Worm (Caenorhabditis elegans) whole organism, young adult: Measurements from ENCODE around the gene Y54G2A.13.

ENCODE experiments used
- B0035.1 ChIP-seq: sonication (generic microtip); optimal IDR thresholded peaks from 2 replicates; lab custom pipeline; 2016; ENCODE audit warnings: missing genetic modification characterization, mild to moderate bottlenecking, missing compliant biosample characterization, missing genotype, missing genetic modification reagents
- B0336.3 ChIP-seq: fragments of 200-800 bp; sonication (Bioruptor generic); IDR thresholded peaks from 2 replicates; pipeline ENCODE4 v1.3.6; 2022; ENCODE audit warnings: missing genetic modification characterization, missing compliant biosample characterization
- D2030.7 ChIP-seq: fragments of 200-800 bp; sonication (Bioruptor generic); IDR thresholded peaks from 2 replicates; pipeline ENCODE4 v1.3.6; 2022; ENCODE audit warnings: missing genetic modification reagents, missing genetic modification characterization, missing compliant biosample characterization
- F37B4.10 ChIP-seq: fragments of 200-800 bp; sonication (Bioruptor generic); IDR thresholded peaks from 2 replicates; pipeline ENCODE4 v1.3.6; 2022; ENCODE audit warnings: missing genetic modification characterization, missing compliant biosample characterization
- F57A8.1 ChIP-seq: fragments of 200-800 bp; sonication (Bioruptor generic); optimal IDR thresholded peaks from 2 replicates; lab custom pipeline; 2018; ENCODE audit warnings: mild to moderate bottlenecking, missing genetic modification characterization, moderate library complexity, missing compliant biosample characterization
- F57C9.4 ChIP-seq: sonication (generic microtip); optimal IDR thresholded peaks from 2 replicates; lab custom pipeline; 2017; ENCODE audit warnings: mild to moderate bottlenecking, missing genetic modification characterization, missing compliant biosample characterization
- K11D2.4 ChIP-seq: fragments of 200-800 bp; sonication (Bioruptor generic); IDR thresholded peaks from 2 replicates; pipeline ENCODE4 v1.3.6; 2022; ENCODE audit warnings: missing genetic modification reagents, missing genetic modification characterization, missing compliant biosample characterization
- T26A5.8 ChIP-seq: sonication (generic microtip); optimal IDR thresholded peaks from 2 replicates; lab custom pipeline; 2016; ENCODE audit warnings: missing genetic modification characterization, missing compliant biosample characterization
- Y67H2A.10 ChIP-seq: fragments of 200-800 bp; sonication (Bioruptor generic); conservative IDR thresholded peaks from 2 replicates; pipeline ENCODE4 v1.3.6; 2022; ENCODE audit warnings: missing genetic modification reagents, missing genetic modification characterization, missing compliant biosample characterization
- Y95B8A.8 ChIP-seq: fragments of 200-800 bp; sonication (Bioruptor generic); IDR thresholded peaks from 2 replicates; pipeline ENCODE4 v1.3.6; 2022; ENCODE audit warnings: missing genetic modification reagents, missing genetic modification characterization, missing compliant biosample characterization
- akir-1 ChIP-seq: fragments of 200-800 bp; sonication (Bioruptor generic); optimal IDR thresholded peaks from 2 replicates; lab custom pipeline; 2018; ENCODE audit warnings: mild to moderate bottlenecking, missing genetic modification characterization, moderate library complexity, missing compliant biosample characterization
- ama-1 ChIP-seq, 3 experiments: fragments of 150-350 bp in 1 of 3; sonication (generic microtip) in 2 of 3; optimal IDR thresholded peaks; 2 replicates each; lab custom pipeline; 2014 to 2018; ENCODE audit warnings: missing biosample characterization in 2 of 3, missing genetic modification characterization in 2 of 3, missing genetic modification reagents in 2 of 3
- atf-7 ChIP-seq: sonication (generic microtip); optimal IDR thresholded peaks from 2 replicates; lab custom pipeline; 2017; ENCODE audit warnings: mild to moderate bottlenecking, missing genetic modification characterization, missing compliant biosample characterization
- attf-5 ChIP-seq: fragments of 200-800 bp; sonication (Bioruptor generic); optimal IDR thresholded peaks from 2 replicates; lab custom pipeline; 2018; ENCODE audit warnings: mild to moderate bottlenecking, missing genetic modification characterization, missing compliant biosample characterization
- bed-1 ChIP-seq: fragments of 200-800 bp; sonication (Bioruptor generic); IDR thresholded peaks from 2 replicates; pipeline ENCODE4 v1.3.6; 2022; ENCODE audit warnings: missing genetic modification reagents, missing genetic modification characterization, missing compliant biosample characterization
- bed-2 ChIP-seq: fragments of 200-800 bp; sonication (Bioruptor generic); IDR thresholded peaks from 2 replicates; pipeline ENCODE4 v1.3.6; 2022; ENCODE audit warnings: missing genetic modification reagents, missing genetic modification characterization, missing compliant biosample characterization
- ceh-100 ChIP-seq: fragments of 200-800 bp; sonication (Bioruptor generic); IDR thresholded peaks from 2 replicates; pipeline ENCODE4 v1.3.6; 2022; ENCODE audit warnings: missing genetic modification reagents, missing genetic modification characterization, missing compliant biosample characterization
- ceh-27 ChIP-seq: fragments of 200-800 bp; sonication (Bioruptor generic); optimal IDR thresholded peaks from 2 replicates; lab custom pipeline; 2018; ENCODE audit warnings: mild to moderate bottlenecking, missing genetic modification characterization, moderate library complexity, missing compliant biosample characterization
- chd-7 ChIP-seq: sonication (generic microtip); optimal IDR thresholded peaks from 2 replicates; lab custom pipeline; 2016; ENCODE audit warnings: mild to moderate bottlenecking, missing genetic modification characterization, moderate library complexity, missing compliant biosample characterization
- die-1 ChIP-seq: sonication (generic microtip); optimal IDR thresholded peaks from 2 replicates; lab custom pipeline; 2016; ENCODE audit warnings: missing genotype, mild to moderate bottlenecking, missing genetic modification characterization, missing compliant biosample characterization
- dox-1 ChIP-seq: fragments of 200-800 bp; sonication (Bioruptor generic); IDR thresholded peaks from 2 replicates; pipeline ENCODE4 v1.3.6; 2022; ENCODE audit warnings: missing genetic modification reagents, missing genetic modification characterization, missing compliant biosample characterization
- egrh-3 ChIP-seq: fragments of 200-800 bp; sonication (Bioruptor generic); IDR thresholded peaks from 2 replicates; pipeline ENCODE4 v1.3.6; 2022; ENCODE audit warnings: missing genetic modification reagents, missing genetic modification characterization, missing compliant biosample characterization
- ekl-4 ChIP-seq: fragments of 200-800 bp; sonication (Bioruptor generic); IDR thresholded peaks from 2 replicates; pipeline ENCODE4 v1.3.6; 2022; ENCODE audit warnings: missing genetic modification reagents, missing genetic modification characterization, missing compliant biosample characterization
- gei-17 ChIP-seq: fragments of 200-800 bp; sonication (Bioruptor generic); optimal IDR thresholded peaks from 2 replicates; lab custom pipeline; 2018; ENCODE audit warnings: mild to moderate bottlenecking, missing genetic modification characterization, missing compliant biosample characterization
- hmg-20 ChIP-seq: fragments of 200-800 bp; sonication (Bioruptor generic); IDR thresholded peaks from 2 replicates; pipeline ENCODE4 v1.3.6; 2022; ENCODE audit warnings: missing genetic modification reagents, missing genetic modification characterization, missing compliant biosample characterization
- lag-1 ChIP-seq: fragments of 200-800 bp; sonication (Bioruptor generic); IDR thresholded peaks from 2 replicates; pipeline ENCODE4 v1.3.6; 2022; ENCODE audit warnings: missing genetic modification reagents, missing genetic modification characterization, missing compliant biosample characterization
- let-526 ChIP-seq: fragments of 200-800 bp; sonication (Bioruptor generic); IDR thresholded peaks from 2 replicates; pipeline ENCODE4 v1.3.6; 2022; ENCODE audit warnings: missing genetic modification reagents, missing genetic modification characterization, missing compliant biosample characterization
- lin-40 ChIP-seq: sonication (generic microtip); optimal IDR thresholded peaks from 2 replicates; lab custom pipeline; 2016; ENCODE audit warnings: missing genetic modification characterization, mild to moderate bottlenecking, missing compliant biosample characterization, missing genotype, missing genetic modification reagents
- madf-3 ChIP-seq: fragments of 200-800 bp; sonication (Bioruptor generic); IDR thresholded peaks from 2 replicates; pipeline ENCODE4 v1.3.6; 2022; ENCODE audit warnings: missing genetic modification reagents, missing genetic modification characterization, missing compliant biosample characterization
- nfya-1 ChIP-seq: sonication (generic microtip); optimal IDR thresholded peaks from 2 replicates; lab custom pipeline; 2017; ENCODE audit warnings: antibody characterized with exemption, missing compliant biosample characterization, missing genetic modification characterization, borderline replicate concordance; ENCODE audit not compliant: insufficient read depth
- nfya-2 ChIP-seq: fragments of 200-800 bp; sonication (Bioruptor generic); IDR thresholded peaks from 2 replicates; pipeline ENCODE4 v1.3.6; 2022; ENCODE audit warnings: missing genetic modification reagents, missing genetic modification characterization, missing compliant biosample characterization
- nfyb-1 ChIP-seq: fragments of 200-800 bp; sonication (Bioruptor generic); IDR thresholded peaks from 2 replicates; pipeline ENCODE4 v1.3.6; 2022; ENCODE audit warnings: missing genetic modification reagents, missing genetic modification characterization, missing compliant biosample characterization
- nhr-120 ChIP-seq: fragments of 200-800 bp; sonication (Bioruptor generic); IDR thresholded peaks from 2 replicates; pipeline ENCODE4 v1.3.6; 2022; ENCODE audit warnings: missing genetic modification characterization, missing compliant biosample characterization
- pbrm-1 ChIP-seq: fragments of 200-800 bp; sonication (Bioruptor generic); IDR thresholded peaks from 2 replicates; pipeline ENCODE4 v1.3.6; 2022; ENCODE audit warnings: missing genetic modification reagents, missing genetic modification characterization, missing compliant biosample characterization
- pha-4 ChIP-seq: fragments of 150-350 bp; sonication (generic microtip); optimal IDR thresholded peaks from 2 replicates; lab custom pipeline; 2014; ENCODE audit warnings: missing biosample characterization, missing genetic modification reagents, missing genetic modification characterization
- repo-1 ChIP-seq: sonication (generic microtip); optimal IDR thresholded peaks from 2 replicates; lab custom pipeline; 2017; ENCODE audit warnings: mild to moderate bottlenecking, missing genetic modification characterization, missing compliant biosample characterization
- snpc-1.1 ChIP-seq: sonication (generic microtip); optimal IDR thresholded peaks from 2 replicates; lab custom pipeline; 2017; ENCODE audit warnings: missing genetic modification characterization, mild to moderate bottlenecking, missing compliant biosample characterization, antibody characterized with exemption, moderate library complexity, missing genotype, missing genetic modification reagents; ENCODE audit not compliant: insufficient read depth
- somi-1 ChIP-seq: fragments of 200-800 bp; sonication (Bioruptor generic); optimal IDR thresholded peaks from 2 replicates; lab custom pipeline; 2018; ENCODE audit warnings: mild to moderate bottlenecking, missing genetic modification characterization, missing compliant biosample characterization
- unc-130 ChIP-seq: sonication (generic microtip); optimal IDR thresholded peaks from 2 replicates; lab custom pipeline; 2016; ENCODE audit warnings: missing genetic modification reagents, missing genetic modification characterization, missing compliant biosample characterization
- zfh-2 ChIP-seq: fragments of 200-800 bp; sonication (Bioruptor generic); conservative IDR thresholded peaks from 2 replicates; pipeline ENCODE4 v1.3.6; 2022; ENCODE audit warnings: missing genetic modification reagents, missing genetic modification characterization, missing compliant biosample characterization
- zim-3 ChIP-seq: sonication (generic microtip); optimal IDR thresholded peaks from 2 replicates; lab custom pipeline; 2017; ENCODE audit warnings: mild to moderate bottlenecking, missing genetic modification characterization, moderate library complexity, missing compliant biosample characterization
- ztf-18 ChIP-seq: sonication (generic microtip); optimal IDR thresholded peaks from 2 replicates; lab custom pipeline; 2016; ENCODE audit warnings: missing genotype, mild to moderate bottlenecking, missing genetic modification characterization, missing compliant biosample characterization
- ztf-26 ChIP-seq: sonication (generic microtip); optimal IDR thresholded peaks from 2 replicates; lab custom pipeline; 2017; ENCODE audit warnings: missing genetic modification characterization, missing compliant biosample characterization
- ztf-28 ChIP-seq: fragments of 200-800 bp; sonication (Bioruptor generic); IDR thresholded peaks from 2 replicates; pipeline ENCODE4 v1.3.6; 2022; ENCODE audit warnings: missing genetic modification reagents, missing genetic modification characterization, missing compliant biosample characterization

The Y54G2A.13 gene

ce11 chrIV:2774500-2774899 lies 45.0 kb downstream of the Y54G2A.13 start (continued):
- TF ChIP-seq ztf-18: peak; percentile 22
- peak; percentile 83 for TF ChIP-seq ekl-4 (GFP tag; lab: Robert Waterston, UW)
- TF ChIP-seq T26A5.8 (tag; lab: Kevin White, UChicago): no peak
- 0 out of 2 replicates have a peak, but pooled peaks have one; percentile 56 for TF ChIP-seq madf-3
- no peak for TF ChIP-seq lag-1 (GFP tag; lab: Robert Waterston, UW)
- TF ChIP-seq dox-1 (GFP tag; lab: Robert Waterston, UW): peak; percentile 65
- no peak for TF ChIP-seq die-1 (tag; lab: Kevin White, UChicago)
- TF ChIP-seq Y95B8A.8 (GFP tag; lab: Robert Waterston, UW): 0 out of 2 replicates have a peak, but pooled peaks have one; percentile 25
- no peak for TF ChIP-seq hmg-20
- TF ChIP-seq Y67H2A.10: no peak
- peak; percentile 85; the same call in 1 of the 2 replicates for TF ChIP-seq let-526 (GFP tag; lab: Robert Waterston, UW)
- no peak for TF ChIP-seq F57A8.1 (GFP tag; lab: Kevin White, UChicago)
- peak; percentile 78 for TF ChIP-seq lin-40 (tag; lab: Kevin White, UChicago)
- TF ChIP-seq D2030.7 (GFP tag; lab: Robert Waterston, UW): no peak
- peak; percentile 41 for TF ChIP-seq ztf-26 (tag; lab: Kevin White, UChicago)
- TF ChIP-seq gei-17 (GFP tag; lab: Kevin White, UChicago): peak; percentile 6
- no peak for TF ChIP-seq snpc-1.1
- no peak for TF ChIP-seq repo-1 (tag; lab: Kevin White, UChicago)
- no peak for TF ChIP-seq unc-130 (GFP tag; lab: Kevin White, UChicago)
- TF ChIP-seq atf-7 (tag; lab: Kevin White, UChicago): no peak
- TF ChIP-seq bed-1 (GFP tag; lab: Robert Waterston, UW): no peak
- TF ChIP-seq attf-5 (GFP tag; lab: Kevin White, UChicago): peak; percentile 65
- TF ChIP-seq pha-4 (tag; lab: Kevin White, UChicago): peak; percentile 79
- TF ChIP-seq akir-1 (GFP tag; lab: Kevin White, UChicago): no peak
- TF ChIP-seq pbrm-1: peak; percentile 72
- no peak for TF ChIP-seq nfya-2 (GFP tag; lab: Robert Waterston, UW)
- no peak for TF ChIP-seq ceh-100 (GFP tag; lab: Robert Waterston, UW)
- TF ChIP-seq nfya-1 (tag; lab: Kevin White, UChicago): no peak
- no peak for TF ChIP-seq F57C9.4
- TF ChIP-seq nhr-120 (GFP tag; lab: Robert Waterston, UW): no peak
- TF ChIP-seq ztf-28 (GFP tag; lab: Robert Waterston, UW): no peak
- TF ChIP-seq, all 124 proteins: peak for 37

- 0 out of 2 replicates have a peak, but pooled peaks have one; percentile 7 for TF ChIP-seq nfyb-1 (GFP tag; lab: Robert Waterston, UW)
- peak; percentile 30 for TF ChIP-seq ama-1 (optimal IDR thresholded peaks at IDR 0.05; lab: Kevin White, UChicago)
- TF ChIP-seq ama-1 (GFP tag; optimal IDR thresholded peaks at IDR 0.05; lab: Kevin White, UChicago): no peak
- TF ChIP-seq atf-7 (tag; lab: Kevin White, UChicago): no peak
- TF ChIP-seq, all 124 proteins: peak for 2
These were observed 46.1 kb downstream of the Y54G2A.13 start for ce11 chrIV:2773382-2773979.

- TF ChIP-seq ztf-26 (tag; lab: Kevin White, UChicago) (peak; percentile 84), zfh-2 (GFP tag; lab: Robert Waterston, UW) (peak; percentile 82), bed-2 (GFP tag; lab: Robert Waterston, UW) (no peak), B0035.1 (no peak), K11D2.4 (GFP tag; lab: Robert Waterston, UW) (no peak), F37B4.10 (GFP tag; lab: Robert Waterston, UW) (no peak), die-1 (tag; lab: Kevin White, UChicago) (no peak), repo-1 (tag; lab: Kevin White, UChicago) (no peak), B0336.3 (peak; percentile 51; the same call in 1 of the 2 replicates), chd-7 (peak; percentile 40), ceh-27 (GFP tag; lab: Kevin White, UChicago) (peak; percentile 55), somi-1 (GFP tag; lab: Kevin White, UChicago) (peak; percentile 34), zim-3 (tag; lab: Kevin White, UChicago) (peak; percentile 48), egrh-3 (GFP tag; lab: Robert Waterston, UW) (peak; percentile 73; the same call in 1 of the 2 replicates)
These were observed 47.2 kb downstream of the Y54G2A.13 start for ce11 chrIV:2772209-2772851.
